Worm (Caenorhabditis elegans): ENCODE data around the gene nhr-208.

DNA sequence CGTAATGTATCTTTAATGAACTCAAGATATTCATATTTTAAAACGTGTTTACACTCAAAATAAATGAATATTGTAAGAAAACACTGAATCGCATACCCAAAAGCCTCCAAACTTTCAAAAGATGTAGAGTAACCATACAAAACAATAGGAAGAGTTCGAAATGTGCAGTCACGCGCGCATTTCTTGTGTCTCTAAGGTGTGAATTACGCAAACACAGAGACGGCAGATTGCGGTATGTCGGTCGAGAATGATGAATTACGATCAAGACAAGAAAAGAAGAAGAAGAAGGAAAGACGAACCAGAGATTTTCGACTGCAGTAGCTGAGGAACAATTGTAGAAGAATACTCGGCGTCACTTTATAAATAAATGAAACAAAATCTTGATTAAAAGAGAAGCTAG, 17.3 kb downstream of the nhr-208 start, which contains the start of gene lhpp-1:
- TF ChIP-seq ztf-29 (GFP tag; IDR thresholded peaks at IDR 0.05) = no peak
- TF ChIP-seq tab-1 (GFP tag; IDR thresholded peaks at IDR 0.05) = no peak
- no peak for TF ChIP-seq klf-2 (GFP tag; conservative IDR thresholded peaks at IDR 0.05)
- no peak for TF ChIP-seq ref-1 (GFP tag; conservative IDR thresholded peaks at IDR 0.05)
- no peak for TF ChIP-seq med-1 (GFP tag; optimal IDR thresholded peaks at IDR 0.05; ENCODE audit: insufficient read depth)
- no peak for TF ChIP-seq flt-1 (GFP tag; IDR thresholded peaks at IDR 0.05)
- no peak for TF ChIP-seq T22C8.4 (GFP tag; IDR thresholded peaks at IDR 0.05)

Data from whole organism, midembryonic.